Worm (Caenorhabditis elegans): ENCODE results near the gene F44E7.9.

Gene F44E7.9

DNA sequence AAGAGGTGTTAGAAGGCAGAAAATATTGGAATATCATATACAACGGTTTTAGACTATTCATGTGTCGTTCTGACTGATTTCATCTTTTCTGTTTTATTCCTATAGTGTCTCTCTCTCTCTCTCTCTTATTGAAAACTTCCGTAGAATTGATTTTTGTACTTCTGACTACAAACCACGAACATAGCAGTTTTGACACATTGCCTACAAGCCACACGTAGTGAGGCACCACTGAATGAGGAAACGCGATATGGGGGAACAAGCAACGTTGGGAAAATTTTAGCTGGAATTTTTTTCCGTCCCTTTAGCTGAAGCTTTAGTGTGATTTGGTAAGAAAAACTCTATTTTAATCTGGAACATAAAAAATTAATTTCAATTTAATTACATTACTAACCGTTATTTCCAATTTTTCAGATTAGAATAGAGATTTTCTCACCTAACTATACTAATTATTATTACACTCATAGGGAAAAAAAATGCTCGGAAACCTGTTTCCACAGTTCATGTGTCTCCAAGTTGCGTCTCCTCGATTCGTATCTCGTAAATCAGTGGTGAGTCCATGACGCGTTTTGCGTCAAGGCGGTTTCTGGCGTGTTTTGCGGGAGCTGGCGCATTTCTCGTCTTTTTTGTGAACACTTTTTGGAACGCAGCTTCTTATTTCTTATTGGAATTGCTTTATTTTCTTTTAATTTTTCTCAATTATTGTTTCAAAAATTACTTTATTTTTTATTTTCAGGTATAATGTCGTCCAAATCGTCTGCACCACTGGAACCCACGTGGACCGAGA lies at the start of gene F44E7.9, which contains the start of gene nhr-142:
F44E7.9 (plus strand) TSS at position 734 of the 784 bp plus-strand sequence.
nhr-142 (minus strand) TSS at position 57 of the 784 bp plus-strand sequence.
- TF ChIP-seq R02D3.7 (tag; optimal IDR thresholded peaks at IDR 0.05) = peak; percentile 7
- TF ChIP-seq blmp-1 (tag; optimal IDR thresholded peaks at IDR 0.05; ENCODE audit: insufficient read depth) = peak; percentile 7
- TF ChIP-seq lin-11 (tag; optimal IDR thresholded peaks at IDR 0.05) = peak; percentile 57
- TF ChIP-seq snpc-4 (tag; optimal IDR thresholded peaks at IDR 0.05) = peak; percentile 30
- TF ChIP-seq elt-1 (tag; optimal IDR thresholded peaks at IDR 0.05) = no peak
- TF ChIP-seq nhr-10 (tag; optimal IDR thresholded peaks at IDR 0.05) = no peak
- TF ChIP-seq ama-1 (optimal IDR thresholded peaks at IDR 0.05) = no peak
- no peak for TF ChIP-seq aly-2 (tag; optimal IDR thresholded peaks at IDR 0.05)
- TF ChIP-seq mab-5 (tag; optimal IDR thresholded peaks at IDR 0.05) = peak; percentile 83
- peak; percentile 63 for TF ChIP-seq ceh-82 (tag; optimal IDR thresholded peaks at IDR 0.05)
- TF ChIP-seq nhr-77 (tag; optimal IDR thresholded peaks at IDR 0.05) = peak; percentile 16
- peak; percentile 64 for TF ChIP-seq sem-4 (tag; optimal IDR thresholded peaks at IDR 0.05)
- TF ChIP-seq nhr-11 (tag; optimal IDR thresholded peaks at IDR 0.05) = no peak
- peak; percentile 91 for TF ChIP-seq sma-9 (GFP tag; optimal IDR thresholded peaks at IDR 0.05)
- TF ChIP-seq sma-9 (tag; optimal IDR thresholded peaks at IDR 0.05) = no peak
- TF ChIP-seq nhr-129 (tag; optimal IDR thresholded peaks at IDR 0.05) = peak; percentile 87
- TF ChIP-seq fos-1 (tag; optimal IDR thresholded peaks at IDR 0.05) = peak; percentile 66
- peak in 1 of 2 experiments; percentile 29 for TF ChIP-seq mdl-1 (tag; optimal IDR thresholded peaks at IDR 0.05)
- no peak for TF ChIP-seq mbf-1 (tag; optimal IDR thresholded peaks at IDR 0.05)
- TF ChIP-seq ztf-4 (tag; optimal IDR thresholded peaks at IDR 0.05) = no peak
- TF ChIP-seq ztf-11 (tag; optimal IDR thresholded peaks at IDR 0.05) = peak; percentile 16
- no peak for TF ChIP-seq lin-39 (tag; optimal IDR thresholded peaks at IDR 0.05)
- peak; percentile 18 for TF ChIP-seq nhr-6 (tag; optimal IDR thresholded peaks at IDR 0.05)
- TF ChIP-seq ztf-1 (GFP tag; conservative IDR thresholded peaks at IDR 0.05) = no peak
- TF ChIP-seq Y55F3AM.14 (GFP tag; optimal IDR thresholded peaks at IDR 0.05) = peak; percentile 44
- peak; percentile 90 for TF ChIP-seq unc-55 (GFP tag; optimal IDR thresholded peaks at IDR 0.05)
- peak; percentile 47 for TF ChIP-seq egl-27 (tag; optimal IDR thresholded peaks at IDR 0.05)
- peak; percentile 87 for TF ChIP-seq C34F6.9 (tag; optimal IDR thresholded peaks at IDR 0.05)
- no peak for TF ChIP-seq nhr-237 (tag; optimal IDR thresholded peaks at IDR 0.05)
- TF ChIP-seq unc-62 (GFP tag; optimal IDR thresholded peaks at IDR 0.05) = no peak
- no peak for TF ChIP-seq alr-1 (tag; optimal IDR thresholded peaks at IDR 0.05)
- TF ChIP-seq nhr-23 (tag; optimal IDR thresholded peaks at IDR 0.05) = no peak
- peak; percentile 58 for TF ChIP-seq nhr-21 (tag; optimal IDR thresholded peaks at IDR 0.05)
- peak; percentile 33 for TF ChIP-seq zag-1 (tag; optimal IDR thresholded peaks at IDR 0.05)
- no peak for TF ChIP-seq elt-3 (tag; optimal IDR thresholded peaks at IDR 0.05)
- TF ChIP-seq gmeb-1 (tag; optimal IDR thresholded peaks at IDR 0.05) = peak; percentile 86
- TF ChIP-seq nhr-25 (tag; optimal IDR thresholded peaks at IDR 0.05) = peak; percentile 70
- TF ChIP-seq dmd-4 (tag; optimal IDR thresholded peaks at IDR 0.05) = no peak
- no peak for TF ChIP-seq ceh-16 (tag; optimal IDR thresholded peaks at IDR 0.05)
- no peak for TF ChIP-seq skn-1 (tag; optimal IDR thresholded peaks at IDR 0.05)
- peak; percentile 85 for TF ChIP-seq F13H6.1 (tag; optimal IDR thresholded peaks at IDR 0.05)
- TF ChIP-seq lsy-2 (tag; optimal IDR thresholded peaks at IDR 0.05) = peak; percentile 73 to 91
- peak; percentile 90 for TF ChIP-seq sma-3 (GFP tag; optimal IDR thresholded peaks at IDR 0.05)
- TF ChIP-seq crh-2 (tag; optimal IDR thresholded peaks at IDR 0.05) = peak; percentile 69
- no peak for TF ChIP-seq unc-39 (tag; optimal IDR thresholded peaks at IDR 0.05)
- TF ChIP-seq nhr-12 (tag; optimal IDR thresholded peaks at IDR 0.05) = no peak
- no peak for TF ChIP-seq ZK546.5 (tag; optimal IDR thresholded peaks at IDR 0.05)
- TF ChIP-seq lin-13 (GFP tag; optimal IDR thresholded peaks at IDR 0.05) = peak; percentile 86
- no peak for TF ChIP-seq peb-1 (tag; optimal IDR thresholded peaks at IDR 0.05)

All from whole organism, L2 larva.